Worm (Caenorhabditis elegans): ENCODE results near the gene atic-1.

DNA sequence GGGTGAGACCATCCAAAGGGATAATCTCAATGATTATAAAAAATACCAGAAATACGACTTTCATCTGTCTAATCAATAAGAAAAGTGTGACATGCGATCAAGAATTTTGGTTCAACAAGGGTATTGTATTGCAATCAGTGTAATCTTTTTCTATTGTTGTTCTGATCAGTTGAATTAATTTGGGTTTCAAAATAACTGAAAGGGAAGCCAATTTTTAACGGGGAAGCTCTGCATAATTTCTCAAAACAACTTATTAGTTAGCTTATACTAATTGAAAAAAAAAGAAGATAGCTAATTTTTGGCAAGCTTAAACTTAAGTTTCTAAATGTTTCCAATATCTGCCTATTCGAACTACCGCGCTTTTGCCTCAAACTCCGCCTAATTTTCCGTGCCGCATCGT lies 45.4 kb downstream of the atic-1 start, which contains the start of gene C49H3.12:
- TF ChIP-seq C38D4.7 (GFP tag; optimal IDR thresholded peaks at IDR 0.05) (no peak), ceh-6 (GFP tag; optimal IDR thresholded peaks at IDR 0.05) (no peak), ama-1 (optimal IDR thresholded peaks at IDR 0.05) (no peak), ceh-34 (tag; optimal IDR thresholded peaks at IDR 0.05) (no peak), zip-5 (tag; optimal IDR thresholded peaks at IDR 0.05) (no peak), hlh-13 (GFP tag; optimal IDR thresholded peaks at IDR 0.05) (no peak), pha-2 (tag; optimal IDR thresholded peaks at IDR 0.05) (no peak), nfya-1 (tag; optimal IDR thresholded peaks at IDR 0.05) (no peak), pat-9 (tag; optimal IDR thresholded peaks at IDR 0.05) (no peak), pqm-1 (tag; optimal IDR thresholded peaks at IDR 0.05) (no peak), hlh-15 (tag; optimal IDR thresholded peaks at IDR 0.05) (no peak), K02D7.2 (tag; optimal IDR thresholded peaks at IDR 0.05) (no peak)
